Worm (Caenorhabditis elegans) whole organism, young adult: ENCODE results near the gene Y7A5A.10.

ENCODE experiments used
- T07F8.4 ChIP-seq: sonication (generic microtip); optimal IDR thresholded peaks from 2 replicates; lab custom pipeline; 2016; ENCODE audit warnings: mild to moderate bottlenecking, missing genetic modification characterization, moderate library complexity, missing compliant biosample characterization
- ccch-3 ChIP-seq: fragments of 200-800 bp; sonication (Bioruptor generic); optimal IDR thresholded peaks from 2 replicates; lab custom pipeline; 2018; ENCODE audit warnings: mild to moderate bottlenecking, missing genetic modification characterization, missing compliant biosample characterization
- unc-130 ChIP-seq: sonication (generic microtip); optimal IDR thresholded peaks from 2 replicates; lab custom pipeline; 2016; ENCODE audit warnings: missing genetic modification reagents, missing genetic modification characterization, missing compliant biosample characterization

DNA sequence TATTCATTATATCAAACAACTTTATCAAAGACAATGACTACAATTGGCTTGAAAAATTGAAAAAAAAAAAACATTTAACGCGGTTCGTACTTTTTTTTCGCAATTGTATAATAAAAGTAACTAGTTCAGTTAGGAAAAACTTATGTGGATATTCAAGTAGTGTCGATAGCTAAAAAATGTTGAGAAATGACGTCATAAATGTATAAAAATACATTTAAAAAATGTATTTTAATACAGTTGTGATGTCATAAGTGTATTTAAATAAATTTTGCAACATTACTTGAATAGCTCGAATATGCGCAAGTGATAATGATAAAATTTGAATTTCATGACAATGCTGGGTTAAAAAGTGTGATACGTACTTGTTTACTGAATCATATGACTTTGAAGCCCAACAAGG is 36.7 kb upstream of the Y7A5A.10 start:
- TF ChIP-seq unc-130 (GFP tag; lab: Kevin White, UChicago) (no peak), ccch-3 (GFP tag; lab: Kevin White, UChicago) (no peak), T07F8.4 (tag; lab: Kevin White, UChicago) (no peak)
